Worm (Caenorhabditis elegans): ENCODE results near the gene srd-39.

Gene srd-39

DNA sequence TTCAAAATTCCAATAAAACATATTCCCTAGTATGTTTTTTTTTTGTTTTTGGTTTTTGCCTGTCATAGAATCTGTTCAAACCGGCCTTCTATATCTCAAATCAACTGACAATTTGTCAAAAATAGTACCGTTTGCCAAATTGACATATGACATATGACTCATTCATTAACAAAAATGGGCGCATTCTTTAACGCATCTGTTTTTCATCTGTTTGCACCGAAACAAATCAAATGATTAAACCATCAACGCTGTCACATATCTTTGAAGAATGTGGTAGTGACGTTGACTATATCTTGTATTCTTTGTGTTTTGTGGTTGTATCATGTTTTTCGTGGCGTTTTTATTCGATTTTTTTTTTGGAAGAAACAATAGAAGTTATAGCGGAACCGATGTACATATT lies 14.7 kb upstream of the srd-39 start (continued):
- TF ChIP-seq snpc-1.3 (tag; optimal IDR thresholded peaks at IDR 0.05; ENCODE audit: insufficient read depth): no peak

- TF ChIP-seq nhr-80 (tag; optimal IDR thresholded peaks at IDR 0.05) (peak; percentile 56), nfyb-1 (GFP tag; IDR thresholded peaks at IDR 0.05) (peak; percentile 57), ceh-27 (GFP tag; optimal IDR thresholded peaks at IDR 0.05) (no peak)
These were observed 11.4 kb upstream of the srd-39 start, which contains the start of gene F46G10.1 for ce11 chrX:13311641-13312423. Gene F46G10.1, minus strand, starts transcription at chrX:13311755.

DNA sequence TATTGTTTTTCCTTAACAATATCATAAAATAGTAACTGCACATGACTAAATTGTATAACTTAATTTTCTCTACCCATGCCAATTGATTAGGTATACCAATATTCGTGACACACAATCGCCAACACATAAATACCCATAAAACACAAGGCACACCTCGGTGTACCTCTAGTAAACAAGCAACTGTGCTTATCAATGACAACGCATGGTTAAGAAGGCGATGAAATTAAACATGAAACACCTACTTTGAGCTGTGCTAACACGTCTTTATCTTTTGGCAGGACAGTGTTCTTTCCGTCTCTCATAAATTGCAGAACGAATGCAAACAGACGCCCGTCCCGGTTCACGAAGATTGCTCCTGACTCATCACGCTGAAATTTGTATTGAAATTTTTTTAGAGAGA lies 10.4 kb upstream of the srd-39 start:
- no peak for TF ChIP-seq zfh-2 (GFP tag; conservative IDR thresholded peaks at IDR 0.05)
- TF ChIP-seq ztf-22 (GFP tag; optimal IDR thresholded peaks at IDR 0.05): peak; percentile 14
- TF ChIP-seq nhr-80 (tag; optimal IDR thresholded peaks at IDR 0.05): peak; percentile 94
- TF ChIP-seq snpc-1.1 (tag; optimal IDR thresholded peaks at IDR 0.05; ENCODE audit: insufficient read depth): no peak
- peak; percentile 39 for TF ChIP-seq ZK185.1 (tag; optimal IDR thresholded peaks at IDR 0.05; ENCODE audit: poor library complexity, severe bottlenecking)
- peak; percentile 2 for TF ChIP-seq attf-5 (GFP tag; optimal IDR thresholded peaks at IDR 0.05)
- no peak for TF ChIP-seq fkh-3 (tag; optimal IDR thresholded peaks at IDR 0.05)
- TF ChIP-seq mxl-1 (tag; optimal IDR thresholded peaks at IDR 0.05): no peak
- no peak for TF ChIP-seq ceh-58 (GFP tag; IDR thresholded peaks at IDR 0.05)
- TF ChIP-seq bed-1 (GFP tag; IDR thresholded peaks at IDR 0.05): no peak
- peak; percentile 69; the same call in 1 of the 2 replicates for TF ChIP-seq dox-1 (GFP tag; IDR thresholded peaks at IDR 0.05)
- TF ChIP-seq atf-7 (tag; optimal IDR thresholded peaks at IDR 0.05): peak; percentile 12
- TF ChIP-seq B0035.1 (tag; optimal IDR thresholded peaks at IDR 0.05): no peak
- TF ChIP-seq let-607 (tag; optimal IDR thresholded peaks at IDR 0.05): peak in 1 of 2 experiments; percentile 35
- TF ChIP-seq cebp-1 (GFP tag; IDR thresholded peaks at IDR 0.05): peak; percentile 41; the same call in 1 of the 2 replicates
- TF ChIP-seq cebp-1 (tag; optimal IDR thresholded peaks at IDR 0.05): peak; percentile 51
- no peak for TF ChIP-seq nfyb-1 (GFP tag; IDR thresholded peaks at IDR 0.05)
- TF ChIP-seq B0336.3 (GFP tag; IDR thresholded peaks at IDR 0.05): no peak
- peak; percentile 32 for TF ChIP-seq tbp1 (GFP tag; optimal IDR thresholded peaks at IDR 0.05)
- TF ChIP-seq lsl-1 (GFP tag; optimal IDR thresholded peaks at IDR 0.05): no peak
- peak; percentile 56 for TF ChIP-seq ets-4 (GFP tag; optimal IDR thresholded peaks at IDR 0.05)

DNA sequence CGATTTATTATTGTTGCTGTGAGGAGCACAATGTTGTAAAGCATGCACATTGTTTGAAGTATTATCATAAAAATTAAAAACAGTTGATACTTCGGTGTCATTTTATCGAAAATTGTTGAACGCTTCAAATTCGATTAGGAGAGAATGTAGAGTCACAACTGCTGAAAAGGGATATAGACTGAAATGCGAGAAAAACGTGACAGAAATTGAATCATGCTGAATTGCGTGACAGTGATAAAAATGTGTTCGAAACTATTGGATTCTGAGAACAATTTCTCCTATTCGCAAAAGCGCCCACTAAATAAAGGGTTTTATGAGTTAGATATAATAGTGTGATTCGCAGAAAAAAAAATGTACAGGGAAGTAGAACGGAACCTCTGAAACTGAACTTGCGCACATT lies 8.3 kb upstream of the srd-39 start, which contains the start of gene srxa-8:
Gene srxa-8, minus strand, starts transcription at position 101 of the 400 bp plus-strand sequence.
- TF ChIP-seq C06A6.2 (GFP tag; conservative IDR thresholded peaks at IDR 0.05): no peak
- no peak for TF ChIP-seq F57A8.1 (GFP tag; optimal IDR thresholded peaks at IDR 0.05)
- TF ChIP-seq lin-26 (GFP tag; IDR thresholded peaks at IDR 0.05): no peak
- TF ChIP-seq dox-1 (GFP tag; IDR thresholded peaks at IDR 0.05): no peak
- no peak for TF ChIP-seq bed-1 (GFP tag; IDR thresholded peaks at IDR 0.05)
- TF ChIP-seq Y67H2A.10 (GFP tag; conservative IDR thresholded peaks at IDR 0.05): no peak
- TF ChIP-seq egrh-3 (GFP tag; IDR thresholded peaks at IDR 0.05): no peak
- no peak for TF ChIP-seq madf-6 (GFP tag; IDR thresholded peaks at IDR 0.05)
- TF ChIP-seq nhr-120 (GFP tag; IDR thresholded peaks at IDR 0.05): no peak
- TF ChIP-seq F49E8.2 (tag; optimal IDR thresholded peaks at IDR 0.05; ENCODE audit: insufficient read depth): no peak
